Worm (Caenorhabditis elegans) whole organism, L3 larva: ENCODE measurements around the gene srz-90.

ENCODE experiments used
- R02D3.7 ChIP-seq: fragments of 150-350 bp; optimal IDR thresholded peaks from 2 replicates; lab custom pipeline; 2014; ENCODE audit warnings: missing biosample characterization, missing genetic modification characterization
- ZK546.5 ChIP-seq: sonication (generic microtip); optimal IDR thresholded peaks from 2 replicates; lab custom pipeline; 2017; ENCODE audit warnings: missing biosample characterization, missing genetic modification characterization
- aly-2 ChIP-seq: fragments of 150-350 bp; optimal IDR thresholded peaks from 2 replicates; lab custom pipeline; 2014; ENCODE audit warnings: missing biosample characterization, missing genetic modification characterization
- ceh-9 ChIP-seq: sonication (generic microtip); optimal IDR thresholded peaks from 2 replicates; lab custom pipeline; 2018; ENCODE audit warnings: missing biosample characterization, missing genetic modification characterization
- egl-27 ChIP-seq: sonication (generic microtip); optimal IDR thresholded peaks from 4 replicates; lab custom pipeline; 2017; ENCODE audit warnings: missing biosample characterization, missing genetic modification reagents, missing genetic modification characterization
- egl-5 ChIP-seq: fragments of 150-350 bp; optimal IDR thresholded peaks from 2 replicates; lab custom pipeline; 2017; ENCODE audit warnings: missing biosample characterization, missing genetic modification reagents, missing genetic modification characterization, inconsistent platforms
- elt-1 ChIP-seq: fragments of 150-350 bp; optimal IDR thresholded peaks from 2 replicates; lab custom pipeline; 2014; ENCODE audit warnings: missing biosample characterization, missing genetic modification characterization
- elt-3 ChIP-seq, 3 experiments: fragments of 150-350 bp in 1 of 3; sonication (generic microtip) in 2 of 3; optimal IDR thresholded peaks; 2 replicates in 2 of 3; 4 replicates in 1 of 3; lab custom pipeline; 2014 to 2017; ENCODE audit warnings: missing biosample characterization in 3 of 3, missing genetic modification characterization in 3 of 3
- eor-1 ChIP-seq, 2 experiments: fragments of 150-350 bp; optimal IDR thresholded peaks; 2 replicates each; lab custom pipeline; 2014 to 2018; ENCODE audit warnings: missing biosample characterization in 2 of 2, missing genetic modification characterization in 2 of 2
- fkh-10 ChIP-seq: sonication (generic microtip); optimal IDR thresholded peaks from 2 replicates; lab custom pipeline; 2017; ENCODE audit warnings: missing biosample characterization, missing genetic modification reagents, missing genetic modification characterization
- fkh-2 ChIP-seq: fragments of 150-350 bp; optimal IDR thresholded peaks from 2 replicates; lab custom pipeline; 2014; ENCODE audit warnings: missing biosample characterization, missing genetic modification reagents, missing genetic modification characterization
- fos-1 ChIP-seq: fragments of 150-350 bp; optimal IDR thresholded peaks from 2 replicates; lab custom pipeline; 2014; ENCODE audit warnings: missing biosample characterization, missing genetic modification characterization
- hmg-11 ChIP-seq: sonication (generic microtip); optimal IDR thresholded peaks from 2 replicates; lab custom pipeline; 2016; ENCODE audit warnings: missing genetic modification characterization, missing compliant biosample characterization
- jun-1 ChIP-seq: fragments of 150-350 bp; optimal IDR thresholded peaks from 2 replicates; lab custom pipeline; 2014; ENCODE audit warnings: missing biosample characterization, missing genetic modification reagents, missing genetic modification characterization
- lin-15B ChIP-seq: fragments of 150-350 bp; optimal IDR thresholded peaks from 2 replicates; lab custom pipeline; 2014; ENCODE audit warnings: missing biosample characterization, missing genetic modification characterization
- lin-39 ChIP-seq: fragments of 150-350 bp; optimal IDR thresholded peaks from 2 replicates; lab custom pipeline; 2018; ENCODE audit warnings: missing biosample characterization, missing genetic modification reagents, missing genetic modification characterization
- mml-1 ChIP-seq: fragments of 150-350 bp; sonication (generic microtip); optimal IDR thresholded peaks from 3 replicates; lab custom pipeline; 2014; ENCODE audit warnings: missing biosample characterization, missing genetic modification characterization
- nhr-11 ChIP-seq: fragments of 150-350 bp; optimal IDR thresholded peaks from 2 replicates; lab custom pipeline; 2014; ENCODE audit warnings: missing biosample characterization, missing genetic modification characterization
- nhr-23 ChIP-seq: fragments of 150-350 bp; optimal IDR thresholded peaks from 2 replicates; lab custom pipeline; 2014; ENCODE audit warnings: missing biosample characterization, missing genetic modification reagents, missing genetic modification characterization
- nhr-237 ChIP-seq: fragments of 150-350 bp; optimal IDR thresholded peaks from 2 replicates; lab custom pipeline; 2014; ENCODE audit warnings: missing biosample characterization, missing genetic modification characterization
- nhr-25 ChIP-seq: sonication (generic microtip); optimal IDR thresholded peaks from 2 replicates; lab custom pipeline; 2017; ENCODE audit warnings: missing biosample characterization, missing genetic modification characterization
- nhr-28 ChIP-seq: fragments of 150-350 bp; optimal IDR thresholded peaks from 2 replicates; lab custom pipeline; 2014; ENCODE audit warnings: missing biosample characterization, missing genetic modification characterization
- nhr-76 ChIP-seq: fragments of 150-350 bp; sonication (generic microtip); optimal IDR thresholded peaks from 5 replicates; lab custom pipeline; 2014; ENCODE audit warnings: missing biosample characterization, missing genetic modification characterization
- nhr-77 ChIP-seq: fragments of 150-350 bp; optimal IDR thresholded peaks from 2 replicates; lab custom pipeline; 2014; ENCODE audit warnings: missing biosample characterization, missing genetic modification characterization
- pha-4 ChIP-seq: fragments of 150-350 bp; optimal IDR thresholded peaks from 2 replicates; lab custom pipeline; 2014; ENCODE audit warnings: missing biosample characterization, missing genetic modification reagents, missing genetic modification characterization
- pqm-1 ChIP-seq: fragments of 150-350 bp; optimal IDR thresholded peaks from 2 replicates; lab custom pipeline; 2017; ENCODE audit warnings: missing biosample characterization, missing genetic modification characterization, inconsistent platforms
- sea-2 ChIP-seq: fragments of 150-350 bp; sonication (generic microtip); optimal IDR thresholded peaks from 4 replicates; lab custom pipeline; 2014; ENCODE audit warnings: missing biosample characterization, missing genetic modification reagents, missing genetic modification characterization
- snpc-4 ChIP-seq: fragments of 150-350 bp; optimal IDR thresholded peaks from 2 replicates; lab custom pipeline; 2014; ENCODE audit warnings: missing biosample characterization, missing genetic modification characterization
- tbx-2 ChIP-seq: sonication (generic microtip); optimal IDR thresholded peaks from 2 replicates; lab custom pipeline; 2016; ENCODE audit warnings: mild to moderate bottlenecking, missing genetic modification characterization, missing compliant biosample characterization
- unc-39 ChIP-seq: sonication (generic microtip); optimal IDR thresholded peaks from 4 replicates; lab custom pipeline; 2017; ENCODE audit warnings: missing biosample characterization, missing genetic modification characterization
- unc-62 ChIP-seq: fragments of 150-350 bp; sonication (generic microtip); optimal IDR thresholded peaks from 4 replicates; lab custom pipeline; 2014; ENCODE audit warnings: missing biosample characterization, missing genetic modification reagents, missing genetic modification characterization
- zag-1 ChIP-seq: fragments of 150-350 bp; optimal IDR thresholded peaks from 2 replicates; lab custom pipeline; 2014; ENCODE audit warnings: missing biosample characterization, missing genetic modification characterization
- ztf-11 ChIP-seq: fragments of 150-350 bp; optimal IDR thresholded peaks from 2 replicates; lab custom pipeline; 2014; ENCODE audit warnings: missing biosample characterization, missing genetic modification characterization
- ztf-4 ChIP-seq: fragments of 150-350 bp; optimal IDR thresholded peaks from 2 replicates; lab custom pipeline; 2014; ENCODE audit warnings: missing biosample characterization, missing genetic modification characterization

Gene srz-90

DNA sequence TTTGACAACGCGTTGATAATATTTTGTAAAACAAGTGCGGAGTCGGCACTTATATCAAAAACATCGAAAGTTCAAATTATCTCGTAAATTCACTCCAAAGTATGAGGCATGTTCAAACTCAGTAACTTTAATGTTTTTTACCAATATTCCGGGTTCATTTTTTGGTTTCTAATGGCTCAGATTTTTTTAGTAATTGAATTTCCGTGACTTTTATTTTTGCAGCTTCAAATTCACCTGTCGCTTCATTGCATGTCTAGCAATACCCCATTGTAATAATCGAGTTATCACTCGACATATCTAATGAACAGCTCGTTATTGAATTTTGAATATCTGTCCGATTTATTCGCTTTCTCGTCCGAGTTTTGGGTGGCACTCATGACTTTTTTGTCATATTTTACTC, at the start of gene srz-90:
TSS of gene srz-90 (plus strand) at position 301 of the 400 bp plus-strand sequence.
- TF ChIP-seq snpc-4 (tag; lab: Kevin White, UChicago) (no peak), nhr-11 (no peak), fkh-10 (GFP tag; lab: Kevin White, UChicago) (no peak)

DNA sequence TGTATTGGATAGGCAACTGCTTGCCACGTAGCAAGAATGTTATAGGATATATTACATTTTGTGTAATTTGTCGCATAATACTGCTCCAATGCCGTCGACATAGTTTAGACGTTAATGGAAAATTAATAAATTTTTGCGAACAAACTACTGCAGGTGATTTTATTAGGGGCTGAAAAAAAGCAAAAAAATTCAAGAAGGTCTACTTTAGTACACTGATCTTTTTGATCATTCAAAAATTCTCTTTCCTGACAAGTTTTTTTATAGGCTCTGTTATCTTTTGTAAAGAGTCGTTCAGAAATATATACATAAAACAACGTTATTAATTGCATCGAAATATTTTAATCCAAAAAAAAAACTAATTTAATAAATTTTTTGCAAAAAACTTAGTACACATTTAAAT, 42.8 kb upstream of the srz-90 start, which contains the start of gene srh-111:
TSS of gene srh-111 (minus strand) at position 101 of the 400 bp plus-strand sequence.
- TF ChIP-seq ztf-11 (tag; lab: Kevin White, UChicago) (no peak), elt-3 (tag; optimal IDR thresholded peaks at IDR 0.05; lab: Kevin White, UChicago) (no peak), ZK546.5 (tag; lab: Kevin White, UChicago) (no peak), egl-5 (tag; lab: Kevin White, UChicago) (no peak), R02D3.7 (tag; lab: Kevin White, UChicago) (no peak), pha-4 (tag; lab: Kevin White, UChicago) (no peak), aly-2 (tag; lab: Kevin White, UChicago) (no peak), hmg-11 (no peak), nhr-77 (tag; lab: Kevin White, UChicago) (no peak), mml-1 (tag; lab: Kevin White, UChicago) (no peak), jun-1 (tag; lab: Kevin White, UChicago) (no peak), tbx-2 (tag; lab: Kevin White, UChicago) (no peak), snpc-4 (tag; lab: Kevin White, UChicago) (no peak), pqm-1 (tag; lab: Kevin White, UChicago) (no peak), eor-1 (tag; optimal IDR thresholded peaks at IDR 0.05; lab: Kevin White, UChicago) (no peak), ceh-9 (tag; lab: Kevin White, UChicago) (no peak), nhr-25 (tag; lab: Kevin White, UChicago) (no peak)
- TF ChIP-seq, all 47 proteins: peak for 0

DNA sequence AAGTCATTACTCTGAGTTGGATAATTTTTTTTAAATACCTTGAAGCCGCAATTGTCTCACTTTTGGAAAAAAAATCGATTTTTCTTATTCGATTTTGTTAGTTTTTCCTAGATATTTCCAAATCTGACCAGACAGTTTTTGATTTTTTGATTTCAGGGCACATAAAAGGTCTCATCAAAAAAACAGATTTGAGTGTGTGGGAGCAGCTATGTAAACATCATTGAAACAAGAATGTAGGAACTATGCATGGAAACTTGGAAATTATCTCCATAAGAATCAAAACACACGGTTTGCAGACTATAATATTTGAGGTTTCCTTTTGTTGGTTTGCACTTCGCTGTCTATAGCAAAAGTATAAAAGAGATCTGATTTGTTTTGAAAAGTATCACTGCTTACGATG, 41.8 kb upstream of the srz-90 start, which contains the start of gene scl-24:
TSS of gene scl-24 (plus strand) at position 301 of the 400 bp plus-strand sequence.
- TF ChIP-seq fkh-2 (tag; lab: Kevin White, UChicago) (no peak), ztf-4 (tag; lab: Kevin White, UChicago) (no peak), elt-1 (no peak), nhr-23 (no peak), snpc-4 (tag; lab: Kevin White, UChicago) (no peak), jun-1 (tag; lab: Kevin White, UChicago) (no peak)
- TF ChIP-seq, all 47 proteins: peak for 0

DNA sequence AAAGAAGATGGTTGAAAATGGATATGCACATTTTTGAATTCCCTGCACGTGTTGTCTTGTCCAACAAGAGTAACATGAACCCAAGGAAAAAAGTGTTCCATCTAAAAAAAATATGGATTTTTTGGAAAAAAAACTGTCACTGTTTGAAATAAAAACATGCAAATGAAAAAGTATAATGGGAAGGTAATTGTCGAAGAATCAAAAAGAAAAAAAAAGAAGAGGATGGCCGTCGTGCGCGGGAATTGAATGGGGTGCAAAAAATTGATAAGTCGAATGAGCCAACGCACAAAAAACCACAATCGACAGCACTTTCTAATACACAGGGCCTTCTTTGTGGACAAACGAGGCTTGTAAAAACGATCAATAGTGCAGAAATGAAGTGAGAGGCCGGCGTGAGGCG, 34.1 kb upstream of the srz-90 start, which contains the start of gene fbxa-102:
TSS of gene fbxa-102 (minus strand) at position 101 of the 400 bp plus-strand sequence.
- TF ChIP-seq unc-39 (no peak), unc-62 (GFP tag; lab: Kevin White, UChicago) (no peak), nhr-11 (no peak), nhr-28 (tag; lab: Kevin White, UChicago) (no peak), fos-1 (tag; lab: Kevin White, UChicago) (no peak), sea-2 (no peak), zag-1 (tag; lab: Kevin White, UChicago) (no peak), ztf-11 (tag; lab: Kevin White, UChicago) (no peak), egl-27 (no peak), elt-3 (tag; optimal IDR thresholded peaks at IDR 0.05; lab: Kevin White, UChicago) (no peak), egl-5 (tag; lab: Kevin White, UChicago) (no peak), lin-15B (no peak), tbx-2 (tag; lab: Kevin White, UChicago) (no peak), nhr-76 (no peak), lin-39 (tag; lab: Kevin White, UChicago) (no peak), nhr-237 (tag; lab: Kevin White, UChicago) (no peak), eor-1 (tag; optimal IDR thresholded peaks at IDR 0.05; lab: Kevin White, UChicago) (no peak), mml-1 (tag; lab: Kevin White, UChicago) (no peak)

DNA sequence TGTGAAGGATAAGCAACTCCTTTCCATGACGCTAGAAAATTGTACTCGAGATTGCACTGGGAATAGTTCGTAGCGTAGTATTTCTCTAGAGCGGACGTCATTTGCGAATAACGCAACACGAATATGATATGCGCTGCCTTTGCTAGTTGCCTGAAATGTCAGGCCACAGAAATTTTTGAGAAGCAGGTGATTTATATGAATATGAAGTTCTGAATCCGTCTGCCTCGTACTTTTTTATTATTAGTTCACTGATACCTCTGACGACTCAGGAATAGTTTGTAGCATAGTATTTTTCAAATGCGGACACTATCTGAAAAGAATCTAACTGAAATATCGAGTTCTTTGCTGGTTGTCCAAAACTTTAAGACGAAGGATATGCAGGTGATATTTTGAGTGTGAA, 31.8 kb upstream of the srz-90 start, which contains the start of gene srh-118:
TSS of gene srh-118 (minus strand) at position 101 of the 400 bp plus-strand sequence.
- no peak for TF ChIP-seq lin-39 (tag; lab: Kevin White, UChicago)
